Worm (Caenorhabditis elegans) whole organism, midembryonic: Measurements from ENCODE around the gene sup-9.
"Not testable (repeated sequence)": the region's sequence is repeated elsewhere in the genome, so short reads cannot be mapped to it uniquely, and the experiment has no call there.

Experiments used
- T22C8.4 ChIP-seq: fragments of 200-800 bp; sonication (Bioruptor generic); IDR thresholded peaks from 2 replicates; pipeline ENCODE4 v1.3.6; 2022; ENCODE audit warnings: missing genetic modification characterization, missing compliant biosample characterization
- cog-1 ChIP-seq: sonication (generic microtip); optimal IDR thresholded peaks from 2 replicates; lab custom pipeline; 2016; ENCODE audit warnings: missing genetic modification characterization, missing compliant biosample characterization
- flt-1 ChIP-seq: fragments of 200-800 bp; sonication (Bioruptor generic); IDR thresholded peaks from 2 replicates; pipeline ENCODE4 v1.3.6; 2022; ENCODE audit warnings: missing genetic modification characterization, missing compliant biosample characterization
- klf-2 ChIP-seq: fragments of 200-800 bp; sonication (Bioruptor generic); conservative IDR thresholded peaks from 2 replicates; pipeline ENCODE4 v1.3.6; 2022; ENCODE audit warnings: missing genetic modification reagents, missing genetic modification characterization, missing compliant biosample characterization
- med-1 ChIP-seq: sonication (generic microtip); optimal IDR thresholded peaks from 2 replicates; lab custom pipeline; 2017; ENCODE audit warnings: missing genetic modification characterization, mild to moderate bottlenecking, missing compliant biosample characterization, antibody characterized with exemption, missing genetic modification reagents; ENCODE audit not compliant: insufficient read depth
- ref-1 ChIP-seq: fragments of 200-800 bp; sonication (Bioruptor generic); conservative IDR thresholded peaks from 2 replicates; pipeline ENCODE4 v1.3.6; 2022; ENCODE audit warnings: missing genetic modification reagents, missing genetic modification characterization, missing compliant biosample characterization
- tab-1 ChIP-seq: fragments of 200-800 bp; sonication (Bioruptor generic); IDR thresholded peaks from 2 replicates; pipeline ENCODE4 v1.3.6; 2022; ENCODE audit warnings: missing genetic modification characterization, missing compliant biosample characterization
- ztf-23 ChIP-seq: fragments of 200-800 bp; sonication (Bioruptor generic); IDR thresholded peaks from 2 replicates; pipeline ENCODE4 v1.3.6; 2022; ENCODE audit warnings: missing genetic modification reagents, missing genetic modification characterization, missing compliant biosample characterization
- ztf-29 ChIP-seq: fragments of 200-800 bp; sonication (Bioruptor generic); IDR thresholded peaks from 2 replicates; pipeline ENCODE4 v1.3.6; 2022; ENCODE audit warnings: missing genetic modification reagents, missing genetic modification characterization, missing compliant biosample characterization

Gene sup-9

ce11 chrII:2665606-2666005, 21.2 kb downstream of the sup-9 start, which contains the start of gene F22E5.22:
Gene F22E5.22, plus strand, starts transcription at chrII:2665906.
- TF ChIP-seq ztf-29 (GFP tag; lab: Robert Waterston, UW) (no peak), med-1 (no peak), cog-1 (no peak), klf-2 (no peak), ref-1 (GFP tag; lab: Robert Waterston, UW) (no peak)

- not testable (repeated sequence) for TF ChIP-seq ztf-23; flt-1 (GFP tag; lab: Robert Waterston, UW); klf-2
These were observed 21.7 kb downstream of the sup-9 start, which contains the start of gene F22E5.2 for ce11 chrII:2665081-2665480. Gene F22E5.2, plus strand, starts transcription at chrII:2665381.

ce11 chrII:2659364-2659763, 27.5 kb downstream of the sup-9 start, which contains the start of gene gcy-21:
Gene gcy-21, plus strand, starts transcription at chrII:2659664.
- TF ChIP-seq klf-2: no peak
- no peak for TF ChIP-seq med-1
- TF ChIP-seq tab-1 (GFP tag; lab: Robert Waterston, UW): no peak
- no peak for TF ChIP-seq cog-1
- no peak for TF ChIP-seq ztf-23
- TF ChIP-seq ref-1 (GFP tag; lab: Robert Waterston, UW): no peak
- TF ChIP-seq flt-1 (GFP tag; lab: Robert Waterston, UW): no peak
- TF ChIP-seq ztf-29 (GFP tag; lab: Robert Waterston, UW): no peak
- no peak for TF ChIP-seq T22C8.4 (GFP tag; lab: Robert Waterston, UW)

- TF ChIP-seq cog-1 (no peak), flt-1 (GFP tag; lab: Robert Waterston, UW) (no peak), med-1 (no peak), ztf-29 (GFP tag; lab: Robert Waterston, UW) (no peak), klf-2 (no peak), ref-1 (GFP tag; lab: Robert Waterston, UW) (no peak), tab-1 (GFP tag; lab: Robert Waterston, UW) (no peak), ztf-23 (no peak), T22C8.4 (GFP tag; lab: Robert Waterston, UW) (no peak)
These were observed 30.2 kb downstream of the sup-9 start, which contains the start of gene sri-47 for ce11 chrII:2656606-2657005. Gene sri-47, plus strand, starts transcription at chrII:2656906.

ce11 chrII:2649539-2649938, 37.3 kb downstream of the sup-9 start, which contains the start of the genes F22E5.13 and F22E5.6:
Gene F22E5.13, minus strand, starts transcription at chrII:2649639.
Gene F22E5.6, plus strand, starts transcription at chrII:2649835.
- no peak for TF ChIP-seq klf-2
- no peak for TF ChIP-seq flt-1 (GFP tag; lab: Robert Waterston, UW)
- no peak for TF ChIP-seq ref-1 (GFP tag; lab: Robert Waterston, UW)

ce11 chrII:2649015-2649414, 37.8 kb downstream of the sup-9 start:
- no peak for TF ChIP-seq ref-1 (GFP tag; lab: Robert Waterston, UW)
- no peak for TF ChIP-seq cog-1
- no peak for TF ChIP-seq ztf-23
- no peak for TF ChIP-seq flt-1 (GFP tag; lab: Robert Waterston, UW)
- TF ChIP-seq klf-2: no peak
- no peak for TF ChIP-seq tab-1 (GFP tag; lab: Robert Waterston, UW)
- TF ChIP-seq med-1: no peak
- no peak for TF ChIP-seq ztf-29 (GFP tag; lab: Robert Waterston, UW)
- no peak for TF ChIP-seq T22C8.4 (GFP tag; lab: Robert Waterston, UW)

ce11 chrII:2646756-2647155, 40.1 kb downstream of the sup-9 start, which contains the start of gene F22E5.12:
Gene F22E5.12, minus strand, starts transcription at chrII:2646856.
- TF ChIP-seq med-1; ref-1 (GFP tag; lab: Robert Waterston, UW); klf-2: not testable (repeated sequence)

- TF ChIP-seq ref-1 (GFP tag; lab: Robert Waterston, UW) (no peak), T22C8.4 (GFP tag; lab: Robert Waterston, UW) (no peak), tab-1 (GFP tag; lab: Robert Waterston, UW) (no peak), ztf-29 (GFP tag; lab: Robert Waterston, UW) (no peak), cog-1 (no peak), ztf-23 (no peak), med-1 (no peak), klf-2 (no peak), flt-1 (GFP tag; lab: Robert Waterston, UW) (no peak)
These were observed 42.3 kb downstream of the sup-9 start, which contains the start of gene F22E5.11 for ce11 chrII:2644498-2644897. Gene F22E5.11, minus strand, starts transcription at chrII:2644598.

- TF ChIP-seq T22C8.4 (GFP tag; lab: Robert Waterston, UW): no peak
- no peak for TF ChIP-seq ztf-23
- TF ChIP-seq ztf-29 (GFP tag; lab: Robert Waterston, UW): no peak
These were observed 45.0 kb downstream of the sup-9 start, which contains the start of gene F22E5.7 for ce11 chrII:2641777-2642176. Gene F22E5.7, plus strand, starts transcription at chrII:2642077.

ce11 chrII:2640982-2641381, 45.8 kb downstream of the sup-9 start, which contains the start of gene F22E5.23:
Gene F22E5.23, plus strand, starts transcription at chrII:2641282.
- TF ChIP-seq klf-2: no peak

ce11 chrII:2639401-2640088, 47.3 kb downstream of the sup-9 start, which contains the start of gene F22E5.8:
Gene F22E5.8, plus strand, starts transcription at chrII:2640038.
- not testable (repeated sequence) for TF ChIP-seq flt-1, T22C8.4, tab-1 (GFP tag; lab: Robert Waterston, UW)
